Worm (Caenorhabditis elegans) whole organism, young adult: ENCODE results near the gene epg-5.

ENCODE experiments used
- F55B11.4 ChIP-seq: sonication (generic microtip); optimal IDR thresholded peaks from 2 replicates; lab custom pipeline; 2016; ENCODE audit warnings: missing compliant biosample characterization, missing genetic modification characterization, borderline replicate concordance; ENCODE audit not compliant: insufficient read depth
- Y53G8AR.9 ChIP-seq: fragments of 200-800 bp; sonication (Bioruptor generic); conservative IDR thresholded peaks from 2 replicates; pipeline ENCODE4 v1.3.6; 2022; ENCODE audit warnings: missing genetic modification reagents, missing genetic modification characterization, missing compliant biosample characterization
- Y67H2A.10 ChIP-seq: fragments of 200-800 bp; sonication (Bioruptor generic); conservative IDR thresholded peaks from 2 replicates; pipeline ENCODE4 v1.3.6; 2022; ENCODE audit warnings: missing genetic modification reagents, missing genetic modification characterization, missing compliant biosample characterization
- cebp-2 ChIP-seq: fragments of 200-800 bp; sonication (Bioruptor generic); IDR thresholded peaks from 2 replicates; pipeline ENCODE4 v1.3.6; 2022; ENCODE audit warnings: missing genetic modification characterization, missing compliant biosample characterization
- nhr-120 ChIP-seq: fragments of 200-800 bp; sonication (Bioruptor generic); IDR thresholded peaks from 2 replicates; pipeline ENCODE4 v1.3.6; 2022; ENCODE audit warnings: missing genetic modification characterization, missing compliant biosample characterization
- sea-2 ChIP-seq: fragments of 200-800 bp; sonication (Bioruptor generic); IDR thresholded peaks from 2 replicates; pipeline ENCODE4 v1.3.6; 2022; ENCODE audit warnings: missing genetic modification characterization, missing compliant biosample characterization

- TF ChIP-seq Y53G8AR.9 (no peak), nhr-120 (GFP tag; lab: Robert Waterston, UW) (no peak), Y67H2A.10 (GFP tag; lab: Robert Waterston, UW) (no peak), F55B11.4 (tag; lab: Kevin White, UChicago) (no peak), cebp-2 (GFP tag; lab: Robert Waterston, UW) (no peak), sea-2 (GFP tag; lab: Robert Waterston, UW) (no peak)
Observed at ce11 chrII:6566628-6567180, 42.5 kb downstream of the epg-5 start, which contains the start of the genes F18C5.5 and F18C5.9.
